Fruit fly (Drosophila melanogaster) whole organism, embryonic: ENCODE results near the gene CG11843.

Source experiments
- BtbVII ChIP-seq: fragments of 200-800 bp; sonication (Bioruptor generic); optimal IDR thresholded peaks from 3 replicates; lab custom pipeline; 2017; ENCODE audit warnings: missing biosample characterization, mild to moderate bottlenecking, missing genetic modification characterization
- CG10147 ChIP-seq: fragments of 200-800 bp; sonication (Bioruptor generic); optimal IDR thresholded peaks from 2 replicates; lab custom pipeline; 2019; ENCODE audit warnings: missing biosample characterization, mild to moderate bottlenecking, missing genetic modification characterization, moderate library complexity
- CG10565 ChIP-seq: fragments of 200-800 bp; sonication (Bioruptor generic); optimal IDR thresholded peaks from 3 replicates; lab custom pipeline; 2016; ENCODE audit warnings: missing biosample characterization, mild to moderate bottlenecking, missing genetic modification characterization
- CG13296 ChIP-seq: fragments of 200-800 bp; sonication (Bioruptor generic); optimal IDR thresholded peaks from 3 replicates; lab custom pipeline; 2018; ENCODE audit warnings: missing biosample characterization, mild to moderate bottlenecking, missing genetic modification characterization
- CG13424 ChIP-seq: fragments of 200-800 bp; sonication (Bioruptor generic); optimal IDR thresholded peaks from 2 replicates; lab custom pipeline; 2019; ENCODE audit warnings: missing biosample characterization, mild to moderate bottlenecking, missing genetic modification characterization, moderate library complexity
- CG14050 ChIP-seq: fragments of 200-800 bp; sonication (Bioruptor generic); IDR thresholded peaks from 3 replicates; pipeline ENCODE4 v1.3.6; 2022; ENCODE audit warnings: missing biosample characterization, missing genetic modification characterization
- CG17612 ChIP-seq: fragments of 200-800 bp; sonication (Bioruptor generic); IDR thresholded peaks from 2 replicates; pipeline ENCODE4 v1.3.6; 2022; ENCODE audit warnings: missing biosample characterization, missing genetic modification characterization
- CG18599 ChIP-seq: fragments of 200-800 bp; sonication (Bioruptor generic); optimal IDR thresholded peaks from 3 replicates; lab custom pipeline; 2017; ENCODE audit warnings: missing biosample characterization, missing genetic modification characterization, mild to moderate bottlenecking, moderate library complexity, missing genetic modification reagents
- CG30403 ChIP-seq: fragments of 200-800 bp; sonication (Bioruptor generic); optimal IDR thresholded peaks from 3 replicates; lab custom pipeline; 2016; ENCODE audit warnings: missing biosample characterization, missing genetic modification characterization
- CG32532 ChIP-seq: fragments of 200-800 bp; sonication (Bioruptor generic); IDR thresholded peaks from 2 replicates; pipeline ENCODE4 v1.3.6; 2022; ENCODE audit warnings: missing biosample characterization, missing genetic modification characterization
- CG3281 ChIP-seq: fragments of 200-800 bp; sonication (Bioruptor generic); optimal IDR thresholded peaks from 3 replicates; lab custom pipeline; 2017; ENCODE audit warnings: missing biosample characterization, mild to moderate bottlenecking, missing genetic modification characterization
- CG4820 ChIP-seq: fragments of 200-800 bp; sonication (Bioruptor generic); optimal IDR thresholded peaks from 3 replicates; lab custom pipeline; 2016; ENCODE audit warnings: missing biosample characterization, missing genetic modification characterization
- CG6683 ChIP-seq: fragments of 200-800 bp; sonication (Bioruptor generic); optimal IDR thresholded peaks from 2 replicates; lab custom pipeline; 2017; ENCODE audit warnings: missing biosample characterization, mild to moderate bottlenecking, missing genetic modification characterization, missing genetic modification reagents
- CG6854 ChIP-seq: fragments of 200-800 bp; sonication (Bioruptor generic); optimal IDR thresholded peaks from 3 replicates; lab custom pipeline; 2017; ENCODE audit warnings: missing biosample characterization, mild to moderate bottlenecking, missing genetic modification characterization
- CG8290 ChIP-seq, 3 experiments: fragments of 200-800 bp; sonication (Bioruptor generic); optimal IDR thresholded peaks; 2 replicates each; lab custom pipeline; 2016 to 2019; ENCODE audit warnings: missing biosample characterization in 3 of 3, missing genetic modification characterization in 3 of 3, mild to moderate bottlenecking in 2 of 3, moderate library complexity in 1 of 3
- CG9727 ChIP-seq: fragments of 200-800 bp; sonication (Bioruptor generic); optimal IDR thresholded peaks from 3 replicates; lab custom pipeline; 2017; ENCODE audit warnings: missing biosample characterization, mild to moderate bottlenecking, missing genetic modification characterization
- Dip3 ChIP-seq: fragments of 200-800 bp; sonication (Bioruptor generic); optimal IDR thresholded peaks from 3 replicates; lab custom pipeline; 2016; ENCODE audit warnings: missing biosample characterization, missing genetic modification characterization
- Doc3 ChIP-seq: fragments of 200-800 bp; sonication (Bioruptor generic); IDR thresholded peaks from 3 replicates; pipeline ENCODE4 v1.3.6; 2022; ENCODE audit warnings: missing biosample characterization, missing genetic modification characterization; ENCODE audit not compliant: partially characterized antibody
- HLH54F ChIP-seq: fragments of 200-800 bp; sonication (Bioruptor generic); optimal IDR thresholded peaks from 3 replicates; lab custom pipeline; 2016; ENCODE audit warnings: missing biosample characterization, missing genetic modification characterization
- MBD-R2 ChIP-seq: fragments of 200-800 bp; sonication (Bioruptor generic); IDR thresholded peaks from 2 replicates; pipeline ENCODE4 v1.3.6; 2022; ENCODE audit warnings: missing biosample characterization, missing genetic modification characterization
- MESR4 ChIP-seq: fragments of 200-800 bp; sonication (Bioruptor generic); optimal IDR thresholded peaks from 2 replicates; lab custom pipeline; 2018; ENCODE audit warnings: missing biosample characterization, mild to moderate bottlenecking, missing genetic modification characterization, moderate library complexity
- Nf-YA ChIP-seq: fragments of 200-800 bp; sonication (Bioruptor generic); IDR thresholded peaks from 2 replicates; pipeline ENCODE4 v1.3.6; 2022; ENCODE audit warnings: missing biosample characterization, missing genetic modification characterization
- Ssrp ChIP-seq: fragments of 200-800 bp; sonication (Bioruptor generic); optimal IDR thresholded peaks from 2 replicates; lab custom pipeline; 2018; ENCODE audit warnings: missing biosample characterization, mild to moderate bottlenecking, missing genetic modification characterization, moderate library complexity
- Stat92E ChIP-seq, 3 experiments: fragments of >200 bp in 2 of 3; fragments of 200-800 bp in 1 of 3; sonication (Bioruptor generic) in 1 of 3; optimal IDR thresholded peaks; 2 replicates each; lab custom pipeline; 2017 to 2019; ENCODE audit warnings: missing biosample characterization in 3 of 3, missing genetic modification characterization in 3 of 3, mild to moderate bottlenecking in 1 of 3, moderate library complexity in 1 of 3
- YL-1 ChIP-seq: fragments of 200-800 bp; sonication (Bioruptor generic); optimal IDR thresholded peaks from 3 replicates; lab custom pipeline; 2017; ENCODE audit warnings: missing biosample characterization, mild to moderate bottlenecking, missing genetic modification characterization
- al ChIP-seq: fragments of 200-800 bp; sonication (Bioruptor generic); IDR thresholded peaks from 2 replicates; pipeline ENCODE4 v1.3.6; 2022; ENCODE audit warnings: missing biosample characterization, missing genetic modification characterization
- bsh ChIP-seq, 2 experiments: fragments of 200-800 bp; sonication (Bioruptor generic); optimal IDR thresholded peaks; 2 replicates each; lab custom pipeline; 2017 to 2018; ENCODE audit warnings: mild to moderate bottlenecking in 2 of 2, missing biosample characterization in 2 of 2, missing genetic modification characterization in 2 of 2, moderate library complexity in 1 of 2
- cato ChIP-seq: fragments of 200-800 bp; sonication (Bioruptor generic); optimal IDR thresholded peaks from 2 replicates; lab custom pipeline; 2016; ENCODE audit warnings: missing biosample characterization, missing genetic modification characterization, borderline replicate concordance
- dmrt11E ChIP-seq: fragments of 200-800 bp; sonication (Bioruptor generic); optimal IDR thresholded peaks from 3 replicates; lab custom pipeline; 2018; ENCODE audit warnings: missing biosample characterization, mild to moderate bottlenecking, missing genetic modification characterization, moderate library complexity
- fd102C ChIP-seq: fragments of 200-800 bp; sonication (Bioruptor generic); optimal IDR thresholded peaks from 2 replicates; lab custom pipeline; 2018; ENCODE audit warnings: missing biosample characterization, mild to moderate bottlenecking, missing genetic modification characterization, moderate library complexity
- fd64A ChIP-seq: fragments of 200-800 bp; sonication (Bioruptor generic); optimal IDR thresholded peaks from 3 replicates; lab custom pipeline; 2018; ENCODE audit warnings: missing biosample characterization, mild to moderate bottlenecking, missing genetic modification characterization
- fd96Cb ChIP-seq: fragments of 200-800 bp; sonication (Bioruptor generic); optimal IDR thresholded peaks from 2 replicates; lab custom pipeline; 2018; ENCODE audit warnings: missing biosample characterization, mild to moderate bottlenecking, missing genetic modification characterization, moderate library complexity
- gcm ChIP-seq: fragments of 200-800 bp; sonication (Bioruptor generic); optimal IDR thresholded peaks from 2 replicates; lab custom pipeline; 2019; ENCODE audit warnings: missing biosample characterization, mild to moderate bottlenecking, missing genetic modification characterization, moderate library complexity
- grau ChIP-seq: fragments of 200-800 bp; optimal IDR thresholded peaks from 3 replicates; lab custom pipeline; 2019; ENCODE audit warnings: missing biosample characterization, mild to moderate bottlenecking, missing genetic modification characterization, moderate library complexity
- grn ChIP-seq: fragments of 200-800 bp; sonication (Bioruptor generic); optimal IDR thresholded peaks from 3 replicates; lab custom pipeline; 2017; ENCODE audit warnings: missing biosample characterization, missing genetic modification characterization
- hth ChIP-seq: fragments of >200 bp; optimal IDR thresholded peaks from 2 replicates; lab custom pipeline; 2017; ENCODE audit warnings: inconsistent platforms
- klu ChIP-seq: fragments of 200-800 bp; sonication (Bioruptor generic); IDR thresholded peaks from 2 replicates; pipeline ENCODE4 v1.3.6; 2022; ENCODE audit warnings: missing biosample characterization, missing genetic modification characterization
- lmd ChIP-seq: fragments of 200-800 bp; sonication (Bioruptor generic); IDR thresholded peaks from 2 replicates; pipeline ENCODE4 v1.3.6; 2022; ENCODE audit warnings: missing biosample characterization, missing genetic modification characterization
- nmo ChIP-seq: fragments of 200-800 bp; sonication (Bioruptor generic); optimal IDR thresholded peaks from 2 replicates; lab custom pipeline; 2018; ENCODE audit warnings: missing biosample characterization, mild to moderate bottlenecking, missing genetic modification characterization, moderate library complexity
- pan ChIP-seq, 4 experiments: fragments of >200 bp in 3 of 4; fragments of 200-800 bp in 1 of 4; sonication (Bioruptor generic) in 1 of 4; optimal IDR thresholded peaks in 3 of 4; IDR thresholded peaks in 1 of 4; 2 replicates each; pipeline versions ENCODE4 v1.3.6 to Lab custom; 2017 to 2022; ENCODE audit warnings: missing biosample characterization in 2 of 4, missing genetic modification characterization in 2 of 4, mixed read lengths in 1 of 4
- phol ChIP-seq: fragments of 200-800 bp; sonication (Bioruptor generic); optimal IDR thresholded peaks from 3 replicates; lab custom pipeline; 2018; ENCODE audit warnings: missing biosample characterization, mild to moderate bottlenecking, missing genetic modification characterization, moderate library complexity
- scrt ChIP-seq: fragments of 200-800 bp; sonication (Bioruptor generic); optimal IDR thresholded peaks from 2 replicates; lab custom pipeline; 2018; ENCODE audit warnings: missing biosample characterization, mild to moderate bottlenecking, missing genetic modification characterization, moderate library complexity
- sd ChIP-seq: fragments of 200-800 bp; sonication (Bioruptor generic); optimal IDR thresholded peaks from 3 replicates; lab custom pipeline; 2018; ENCODE audit warnings: missing biosample characterization, mild to moderate bottlenecking, missing genetic modification characterization, moderate library complexity
- tin ChIP-seq: fragments of 200-800 bp; sonication (Bioruptor generic); optimal IDR thresholded peaks from 3 replicates; lab custom pipeline; 2016; ENCODE audit warnings: missing biosample characterization, missing genetic modification characterization
- tio ChIP-seq: fragments of 200-800 bp; sonication (Bioruptor generic); optimal IDR thresholded peaks from 2 replicates; lab custom pipeline; 2017; ENCODE audit warnings: missing biosample characterization, missing genetic modification characterization, inconsistent platforms
- unpg ChIP-seq: fragments of 200-800 bp; sonication (Bioruptor generic); optimal IDR thresholded peaks from 3 replicates; lab custom pipeline; 2018; ENCODE audit warnings: missing biosample characterization, mild to moderate bottlenecking, missing genetic modification characterization, moderate library complexity
- vfl ChIP-seq: fragments of 200-800 bp; sonication (Bioruptor generic); optimal IDR thresholded peaks from 2 replicates; lab custom pipeline; 2016; ENCODE audit warnings: missing biosample characterization, missing genetic modification characterization

The CG11843 gene

dm6 chr3R:29040526-29041195, 13.5 kb upstream of the CG11843 start (continued):
- TF ChIP-seq al (GFP tag; lab: Robert Waterston, UW), result peak; percentile 47; the same call in 1 of the 2 replicates
- TF ChIP-seq CG13296 (GFP tag; lab: Kevin White, UChicago), result peak; percentile 79
- TF ChIP-seq YL-1 (GFP tag; lab: Kevin White, UChicago), result no peak
- peak; percentile 46 to 59 for TF ChIP-seq bsh (GFP tag; optimal IDR thresholded peaks at IDR 0.05; lab: Kevin White, UChicago)
- peak; percentile 64 for TF ChIP-seq BtbVII (GFP tag; lab: Kevin White, UChicago)
- peak; percentile 51; the same call in 1 of the 2 replicates for TF ChIP-seq lmd
- TF ChIP-seq fd64A (GFP tag; lab: Kevin White, UChicago), result no peak
- no peak for TF ChIP-seq MBD-R2 (GFP tag; lab: Robert Waterston, UW)
- no peak for TF ChIP-seq Doc3 (GFP tag; lab: Robert Waterston, UW)
- TF ChIP-seq vfl (GFP tag; lab: Kevin White, UChicago), result no peak
- no peak for TF ChIP-seq CG14050 (GFP tag; lab: Robert Waterston, UW)
- TF ChIP-seq CG8290 (GFP tag; optimal IDR thresholded peaks at IDR 0.05; lab: Kevin White, UChicago), result no peak
- no peak for TF ChIP-seq CG8290 (tag; optimal IDR thresholded peaks at IDR 0.05; lab: Kevin White, UChicago)
- TF ChIP-seq pan (optimal IDR thresholded peaks at IDR 0.05; lab: Kevin White, UChicago), result no peak
- peak in 1 of 2 experiments; percentile 44 for TF ChIP-seq pan (GFP tag; optimal IDR thresholded peaks at IDR 0.05 in 1 of 2, IDR thresholded peaks at IDR 0.05 in 1 of 2)
- TF ChIP-seq tio (GFP tag; lab: Kevin White, UChicago), result peak; percentile 74
- TF ChIP-seq CG17612, result no peak
- peak; percentile 44 for TF ChIP-seq dmrt11E
- TF ChIP-seq MESR4, result no peak
- TF ChIP-seq fd96Cb (tag; lab: Kevin White, UChicago), result peak; percentile 60
- TF ChIP-seq nmo (GFP tag; lab: Kevin White, UChicago), result peak; percentile 78
- peak; percentile 43 for TF ChIP-seq tin
- TF ChIP-seq CG9727 (GFP tag; lab: Kevin White, UChicago), result peak; percentile 75
- TF ChIP-seq CG30403 (GFP tag; lab: Kevin White, UChicago), result peak; percentile 82
- TF ChIP-seq CG18599 (GFP tag; lab: Kevin White, UChicago), result no peak
- TF ChIP-seq CG3281, result peak; percentile 83
- TF ChIP-seq Stat92E (GFP tag; optimal IDR thresholded peaks at IDR 0.05; lab: Kevin White, UChicago), result no peak
- peak; percentile 52; the same call in 1 of the 2 replicates for TF ChIP-seq CG32532 (GFP tag; lab: Robert Waterston, UW)
- TF ChIP-seq sd, result no peak
- TF ChIP-seq CG6854, result peak; percentile 47
- TF ChIP-seq HLH54F (GFP tag; lab: Kevin White, UChicago), result no peak
- TF ChIP-seq CG10147 (GFP tag; lab: Kevin White, UChicago), result no peak
- no peak for TF ChIP-seq fd102C (GFP tag; lab: Kevin White, UChicago)
- no peak for TF ChIP-seq Nf-YA
- TF ChIP-seq CG10565 (GFP tag; lab: Kevin White, UChicago), result no peak
- TF ChIP-seq phol, result peak; percentile 79
- TF ChIP-seq gcm (GFP tag; lab: Kevin White, UChicago), result no peak
- peak; percentile 7 for TF ChIP-seq Dip3 (GFP tag; lab: Kevin White, UChicago)
- TF ChIP-seq unpg (GFP tag; lab: Kevin White, UChicago), result peak; percentile 72
- peak; percentile 19 for TF ChIP-seq CG6683 (GFP tag; lab: Kevin White, UChicago)
- TF ChIP-seq CG13424 (tag; lab: Kevin White, UChicago), result peak; percentile 83
- TF ChIP-seq cato (GFP tag; lab: Kevin White, UChicago), result peak; percentile 25
- TF ChIP-seq grau (tag; lab: Kevin White, UChicago), result peak; percentile 82
- TF ChIP-seq CG4820 (GFP tag; lab: Kevin White, UChicago), result peak; percentile 58
- peak; percentile 48 for TF ChIP-seq scrt (GFP tag; lab: Kevin White, UChicago)
- no peak for TF ChIP-seq grn (GFP tag; lab: Kevin White, UChicago)
- TF ChIP-seq klu (GFP tag; lab: Robert Waterston, UW), result 0 out of 2 replicates have a peak, but pooled peaks have one; percentile 13
- peak; percentile 56 for TF ChIP-seq Ssrp
- TF ChIP-seq hth (lab: Kevin White, UChicago), result no peak
